Fruit fly (Drosophila melanogaster): ENCODE results near the gene Meics.

DNA sequence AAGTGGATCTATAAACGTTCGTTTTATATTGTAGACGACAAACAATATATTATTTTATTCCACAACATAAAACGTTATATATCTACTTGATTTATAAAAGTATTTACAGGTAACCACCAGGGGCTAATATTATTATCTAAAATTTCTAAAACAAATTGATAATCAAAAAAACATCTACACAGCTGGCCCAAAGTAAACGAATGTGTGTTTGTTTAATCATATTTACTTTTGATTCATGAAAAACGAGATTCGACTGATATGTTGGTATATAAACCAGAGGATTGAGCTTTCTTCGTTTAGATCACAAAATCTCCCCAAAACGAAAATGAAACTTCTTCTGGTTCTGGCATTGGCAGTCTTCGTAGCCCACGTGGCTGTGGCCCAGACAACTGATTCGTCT is 21.8 kb upstream of the Meics start, which contains the start of gene CG17362:
- TF ChIP-seq CG6163 (GFP tag; IDR thresholded peaks at IDR 0.05) (no peak), pdm3 (GFP tag; optimal IDR thresholded peaks at IDR 0.05) (no peak), CG3919 (GFP tag; optimal IDR thresholded peaks at IDR 0.05) (no peak), CG11902 (GFP tag; optimal IDR thresholded peaks at IDR 0.05) (no peak), topi (GFP tag; optimal IDR thresholded peaks at IDR 0.05) (no peak), vri (GFP tag; optimal IDR thresholded peaks at IDR 0.05) (no peak), Eip75B (GFP tag; optimal IDR thresholded peaks at IDR 0.05) (no peak), CG11294 (GFP tag; IDR thresholded peaks at IDR 0.05) (no peak), dac (GFP tag; optimal IDR thresholded peaks at IDR 0.05) (no peak), Smox (GFP tag; optimal IDR thresholded peaks at IDR 0.05) (no peak), fd85E (GFP tag; optimal IDR thresholded peaks at IDR 0.05) (no peak), Hr39 (GFP tag; optimal IDR thresholded peaks at IDR 0.05) (no peak), Gug (GFP tag; IDR thresholded peaks at IDR 0.05) (no peak)
